Fruit fly (Drosophila melanogaster) whole organism, embryonic: ENCODE measurements around the gene Dhc62B.

Source experiments
- Ada2b ChIP-seq: fragments of 200-800 bp; sonication (Bioruptor generic); IDR thresholded peaks from 2 replicates; pipeline ENCODE4 v1.3.6; 2022; ENCODE audit warnings: missing biosample characterization, missing genetic modification characterization
- CG10654 ChIP-seq: fragments of 200-800 bp; sonication (Bioruptor generic); optimal IDR thresholded peaks from 2 replicates; lab custom pipeline; 2016; ENCODE audit warnings: missing biosample characterization, missing genetic modification characterization
- CG11247 ChIP-seq: fragments of 200-800 bp; sonication (Bioruptor generic); IDR thresholded peaks from 2 replicates; pipeline ENCODE4 v1.3.6; 2022; ENCODE audit warnings: missing biosample characterization, missing genetic modification characterization
- CG11560 ChIP-seq: fragments of 200-800 bp; sonication (Bioruptor generic); IDR thresholded peaks from 3 replicates; pipeline ENCODE4 v1.3.6; 2022; ENCODE audit warnings: missing biosample characterization, missing genetic modification characterization
- CG12155 ChIP-seq: fragments of 200-800 bp; sonication (Bioruptor generic); optimal IDR thresholded peaks from 3 replicates; lab custom pipeline; 2016; ENCODE audit warnings: missing biosample characterization, missing genetic modification characterization
- CG13624 ChIP-seq: fragments of 200-800 bp; sonication (Bioruptor generic); optimal IDR thresholded peaks from 2 replicates; lab custom pipeline; 2016; ENCODE audit warnings: missing biosample characterization, missing genetic modification characterization
- CG31224 ChIP-seq: fragments of 200-800 bp; sonication (Bioruptor generic); IDR thresholded peaks from 2 replicates; pipeline ENCODE4 v1.3.6; 2022; ENCODE audit warnings: missing biosample characterization, missing genetic modification characterization
- CG31388 ChIP-seq: fragments of 200-800 bp; sonication (Bioruptor generic); optimal IDR thresholded peaks from 2 replicates; lab custom pipeline; 2016; ENCODE audit warnings: missing biosample characterization, missing genetic modification characterization
- CG32532 ChIP-seq: fragments of 200-800 bp; sonication (Bioruptor generic); IDR thresholded peaks from 2 replicates; pipeline ENCODE4 v1.3.6; 2022; ENCODE audit warnings: missing biosample characterization, missing genetic modification characterization
- CG34224 ChIP-seq: fragments of 200-800 bp; sonication (Bioruptor generic); IDR thresholded peaks from 3 replicates; pipeline ENCODE4 v1.3.6; 2022; ENCODE audit warnings: missing biosample characterization, missing genetic modification characterization; ENCODE audit not compliant: partially characterized antibody
- CG4854 ChIP-seq: fragments of 200-800 bp; sonication (Bioruptor generic); optimal IDR thresholded peaks from 2 replicates; lab custom pipeline; 2016; ENCODE audit warnings: missing biosample characterization, missing genetic modification characterization, inconsistent platforms
- CG5180 ChIP-seq: fragments of 200-800 bp; sonication (Bioruptor generic); optimal IDR thresholded peaks from 3 replicates; lab custom pipeline; 2017; ENCODE audit warnings: missing biosample characterization, missing genetic modification characterization, mild to moderate bottlenecking, moderate library complexity, missing genetic modification reagents
- CG5245 ChIP-seq: fragments of 200-800 bp; sonication (Bioruptor generic); optimal IDR thresholded peaks from 3 replicates; lab custom pipeline; 2016; ENCODE audit warnings: missing biosample characterization, missing genetic modification characterization
- CG6813 ChIP-seq: fragments of 200-800 bp; sonication (Bioruptor generic); optimal IDR thresholded peaks from 2 replicates; lab custom pipeline; 2017; ENCODE audit warnings: missing biosample characterization, missing genetic modification characterization, mild to moderate bottlenecking, moderate library complexity, missing genetic modification reagents
- CG8765 ChIP-seq: fragments of 200-800 bp; sonication (Bioruptor generic); IDR thresholded peaks from 2 replicates; pipeline ENCODE4 v1.3.6; 2022; ENCODE audit warnings: missing biosample characterization, missing genetic modification characterization
- CG9727 ChIP-seq: fragments of 200-800 bp; sonication (Bioruptor generic); optimal IDR thresholded peaks from 3 replicates; lab custom pipeline; 2017; ENCODE audit warnings: missing biosample characterization, mild to moderate bottlenecking, missing genetic modification characterization
- CG9797 ChIP-seq: fragments of 200-800 bp; sonication (Bioruptor generic); optimal IDR thresholded peaks from 3 replicates; lab custom pipeline; 2018; ENCODE audit warnings: missing biosample characterization, mild to moderate bottlenecking, missing genetic modification characterization
- Chrac-16 ChIP-seq: fragments of 200-800 bp; sonication (Bioruptor generic); optimal IDR thresholded peaks from 3 replicates; lab custom pipeline; 2016; ENCODE audit warnings: missing biosample characterization, missing genetic modification characterization
- D19A ChIP-seq: fragments of 200-800 bp; optimal IDR thresholded peaks from 3 replicates; lab custom pipeline; 2019; ENCODE audit warnings: missing biosample characterization, mild to moderate bottlenecking, missing genetic modification characterization, moderate library complexity
- E2f1 ChIP-seq: fragments of 200-800 bp; sonication (Bioruptor generic); IDR thresholded peaks from 2 replicates; pipeline ENCODE4 v1.3.6; 2022; ENCODE audit warnings: missing biosample characterization, missing genetic modification characterization
- E2f2 ChIP-seq: fragments of 200-800 bp; sonication (Bioruptor generic); IDR thresholded peaks from 2 replicates; pipeline ENCODE4 v1.3.6; 2022; ENCODE audit warnings: missing biosample characterization, missing genetic modification characterization
- Eip74EF ChIP-seq, 2 experiments: fragments of 200-800 bp in 1 of 2; fragments of >200 bp in 1 of 2; sonication (Bioruptor generic) in 1 of 2; optimal IDR thresholded peaks; 2 replicates each; lab custom pipeline; 2017 to 2019; ENCODE audit warnings: missing biosample characterization in 2 of 2, missing genetic modification characterization in 2 of 2, mild to moderate bottlenecking in 1 of 2, moderate library complexity in 1 of 2
- Hand ChIP-seq: fragments of 200-800 bp; sonication (Bioruptor generic); optimal IDR thresholded peaks from 2 replicates; lab custom pipeline; 2017; ENCODE audit warnings: mild to moderate bottlenecking, missing biosample characterization, missing genetic modification reagents, missing genetic modification characterization
- HmgD ChIP-seq: fragments of 200-800 bp; sonication (Bioruptor generic); optimal IDR thresholded peaks from 3 replicates; lab custom pipeline; 2016; ENCODE audit warnings: missing biosample characterization, missing genetic modification characterization
- Hr78 ChIP-seq, 2 experiments: fragments of 200-800 bp in 1 of 2; fragments of >200 bp in 1 of 2; sonication (Bioruptor generic) in 1 of 2; optimal IDR thresholded peaks; 2 replicates each; lab custom pipeline; 2017 to 2019; ENCODE audit warnings: missing biosample characterization in 2 of 2, missing genetic modification characterization in 2 of 2, mild to moderate bottlenecking in 1 of 2, moderate library complexity in 1 of 2
- NK7.1 ChIP-seq: fragments of 200-800 bp; sonication (Bioruptor generic); optimal IDR thresholded peaks from 3 replicates; lab custom pipeline; 2016; ENCODE audit warnings: missing biosample characterization, missing genetic modification characterization
- Neu2 ChIP-seq: fragments of 200-800 bp; sonication (Bioruptor generic); optimal IDR thresholded peaks from 3 replicates; lab custom pipeline; 2016; ENCODE audit warnings: missing biosample characterization, missing genetic modification characterization, borderline replicate concordance
- Opbp ChIP-seq: fragments of 200-800 bp; sonication (Bioruptor generic); IDR thresholded peaks from 3 replicates; pipeline ENCODE4 v1.3.6; 2022; ENCODE audit warnings: missing biosample characterization, missing genetic modification characterization; ENCODE audit not compliant: partially characterized antibody
- Ptx1 ChIP-seq: fragments of 200-800 bp; sonication (Bioruptor generic); IDR thresholded peaks from 2 replicates; pipeline ENCODE4 v1.3.6; 2022; ENCODE audit warnings: missing biosample characterization, missing genetic modification characterization
- Rfx ChIP-seq: fragments of 200-800 bp; sonication (Bioruptor generic); IDR thresholded peaks from 2 replicates; pipeline ENCODE4 v1.3.6; 2022; ENCODE audit warnings: missing biosample characterization, missing genetic modification characterization
- Trl ChIP-seq, 3 experiments: fragments of >200 bp in 2 of 3; fragments of 200-800 bp in 1 of 3; sonication (Bioruptor generic) in 1 of 3; optimal IDR thresholded peaks; 2 replicates in 1 of 3; 3 replicates in 2 of 3; lab custom pipeline; 2016 to 2017; ENCODE audit warnings: missing biosample characterization in 1 of 3, missing genetic modification characterization in 1 of 3
- Usf ChIP-seq: fragments of 200-800 bp; sonication (Bioruptor generic); optimal IDR thresholded peaks from 2 replicates; lab custom pipeline; 2017; ENCODE audit warnings: missing genotype, missing biosample characterization, missing genetic modification characterization
- abd-A ChIP-seq: fragments of 200-800 bp; sonication (Bioruptor generic); optimal IDR thresholded peaks from 3 replicates; lab custom pipeline; 2019; ENCODE audit warnings: missing biosample characterization, mild to moderate bottlenecking, missing genetic modification characterization, moderate library complexity
- corto ChIP-seq: fragments of 200-800 bp; sonication (Bioruptor generic); optimal IDR thresholded peaks from 2 replicates; lab custom pipeline; 2016; ENCODE audit warnings: missing biosample characterization, mild to moderate bottlenecking, missing genetic modification characterization, moderate library complexity
- crp ChIP-seq, 2 experiments: fragments of 200-800 bp; sonication (Bioruptor generic); optimal IDR thresholded peaks; 2 replicates in 1 of 2; 3 replicates in 1 of 2; lab custom pipeline; 2017; ENCODE audit warnings: missing biosample characterization in 2 of 2, missing genetic modification characterization in 2 of 2, mild to moderate bottlenecking in 1 of 2, moderate library complexity in 1 of 2
- dysf ChIP-seq: fragments of 200-800 bp; sonication (Bioruptor generic); IDR thresholded peaks from 3 replicates; pipeline ENCODE4 v1.3.6; 2022; ENCODE audit warnings: missing biosample characterization, missing genetic modification characterization
- ken ChIP-seq: fragments of 200-800 bp; sonication (Bioruptor generic); IDR thresholded peaks from 3 replicates; pipeline ENCODE4 v1.3.6; 2022; ENCODE audit warnings: missing biosample characterization, missing genetic modification characterization
- klu ChIP-seq: fragments of 200-800 bp; sonication (Bioruptor generic); IDR thresholded peaks from 2 replicates; pipeline ENCODE4 v1.3.6; 2022; ENCODE audit warnings: missing biosample characterization, missing genetic modification characterization
- onecut ChIP-seq: fragments of 200-800 bp; sonication (Bioruptor generic); IDR thresholded peaks from 2 replicates; pipeline ENCODE4 v1.3.6; 2022; ENCODE audit warnings: missing biosample characterization, missing genetic modification characterization
- prd ChIP-seq, 3 experiments: fragments of >200 bp in 2 of 3; fragments of 200-800 bp in 1 of 3; sonication (Bioruptor generic) in 1 of 3; optimal IDR thresholded peaks in 2 of 3; IDR thresholded peaks in 1 of 3; 2 replicates in 2 of 3; 3 replicates in 1 of 3; pipeline versions ENCODE4 v1.3.6 to Lab custom; 2017 to 2022; ENCODE audit warnings: missing biosample characterization in 1 of 3, missing genetic modification characterization in 1 of 3
- ro ChIP-seq: fragments of 200-800 bp; sonication (Bioruptor generic); IDR thresholded peaks from 2 replicates; pipeline ENCODE4 v1.3.6; 2022; ENCODE audit warnings: missing biosample characterization, missing genetic modification characterization
- shn ChIP-seq: fragments of 200-800 bp; sonication (Bioruptor generic); optimal IDR thresholded peaks from 3 replicates; lab custom pipeline; 2016; ENCODE audit warnings: missing biosample characterization, missing genetic modification characterization
- sna ChIP-seq: fragments of 200-800 bp; sonication (Bioruptor generic); IDR thresholded peaks from 2 replicates; pipeline ENCODE4 v1.3.6; 2022; ENCODE audit warnings: missing biosample characterization, missing genetic modification characterization; ENCODE audit not compliant: partially characterized antibody
- tin ChIP-seq: fragments of 200-800 bp; sonication (Bioruptor generic); optimal IDR thresholded peaks from 3 replicates; lab custom pipeline; 2016; ENCODE audit warnings: missing biosample characterization, missing genetic modification characterization
- tup ChIP-seq: fragments of 200-800 bp; sonication (Bioruptor generic); optimal IDR thresholded peaks from 2 replicates; lab custom pipeline; 2016; ENCODE audit warnings: missing biosample characterization, mild to moderate bottlenecking, missing genetic modification characterization, moderate library complexity
- vfl ChIP-seq: fragments of 200-800 bp; sonication (Bioruptor generic); optimal IDR thresholded peaks from 2 replicates; lab custom pipeline; 2016; ENCODE audit warnings: missing biosample characterization, missing genetic modification characterization
- zfh1 ChIP-seq: fragments of 200-800 bp; sonication (Bioruptor generic); IDR thresholded peaks from 3 replicates; pipeline ENCODE4 v1.3.6; 2022; ENCODE audit warnings: missing biosample characterization, missing genetic modification characterization

The Dhc62B gene

DNA sequence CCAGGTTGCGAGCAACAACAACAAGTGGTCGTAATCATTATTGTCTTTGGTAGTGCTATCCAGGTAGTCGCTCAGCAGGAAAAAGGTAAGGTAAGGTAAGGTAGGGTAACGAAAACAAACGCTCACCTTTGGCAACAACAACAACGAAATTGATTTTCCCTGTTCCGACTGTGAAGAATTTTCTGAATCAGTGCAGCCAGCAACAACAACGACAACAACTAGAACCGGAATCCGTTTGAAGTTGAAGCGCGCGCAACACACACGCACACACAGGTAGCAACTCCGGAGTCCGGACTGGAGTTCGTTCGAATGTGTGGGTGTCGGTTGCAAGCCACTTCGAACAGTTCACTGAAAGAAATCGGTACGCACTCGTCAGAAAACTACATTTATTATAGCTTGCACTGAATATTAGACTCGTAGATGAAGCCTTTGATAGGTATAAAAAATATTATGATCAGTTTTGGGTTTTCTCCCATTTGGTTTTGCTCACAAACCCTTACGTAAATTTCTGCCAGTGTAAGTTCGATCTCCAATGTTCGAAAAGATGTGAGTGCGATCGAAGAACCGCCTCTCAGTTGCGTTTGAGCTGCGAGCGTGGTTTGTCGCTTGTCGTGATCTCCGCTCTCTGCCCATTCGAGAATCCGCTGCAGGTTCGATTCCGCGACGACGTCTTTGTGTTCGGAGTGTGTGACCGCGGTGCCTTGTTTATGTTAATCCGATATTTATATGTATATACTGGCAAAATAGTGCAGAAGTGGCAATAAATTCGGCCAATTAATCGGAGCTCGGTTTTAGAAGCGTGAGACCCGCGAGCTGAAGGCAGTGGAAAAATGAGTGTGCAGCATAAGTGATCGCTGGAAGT, 25.0 kb downstream of the Dhc62B start, which contains the start of gene CG13921 (continued):
- peak; percentile 91 for TF ChIP-seq ro (GFP tag; lab: Robert Waterston, UW)
- TF ChIP-seq CG32532 (GFP tag; lab: Robert Waterston, UW): peak; percentile 99
- TF ChIP-seq CG4854 (GFP tag; lab: Kevin White, UChicago): peak; percentile 99
- no peak for TF ChIP-seq CG34224 (GFP tag; lab: Robert Waterston, UW)
- peak; percentile 98 for TF ChIP-seq CG11247 (GFP tag; lab: Robert Waterston, UW)
- TF ChIP-seq sna (GFP tag; lab: Robert Waterston, UW): no peak
- TF ChIP-seq CG6813 (GFP tag; lab: Kevin White, UChicago): peak; percentile 99
- TF ChIP-seq dysf: peak; percentile 99
- peak; percentile 99 for TF ChIP-seq E2f1 (GFP tag; lab: Robert Waterston, UW)
- no peak for TF ChIP-seq prd (optimal IDR thresholded peaks at IDR 0.05; lab: Kevin White, UChicago)
- peak; percentile 100 for TF ChIP-seq prd (GFP tag; IDR thresholded peaks at IDR 0.05; lab: Robert Waterston, UW)
- TF ChIP-seq CG8765: peak; percentile 99
- peak; percentile 99 for TF ChIP-seq Chrac-16 (GFP tag; lab: Kevin White, UChicago)
- peak; percentile 99 for TF ChIP-seq Neu2 (GFP tag; lab: Kevin White, UChicago)
- TF ChIP-seq Ada2b (GFP tag; lab: Robert Waterston, UW): peak; percentile 99
- peak; percentile 85 for TF ChIP-seq E2f2
- peak; percentile 98 for TF ChIP-seq vfl (GFP tag; lab: Kevin White, UChicago)
- TF ChIP-seq Opbp (GFP tag; lab: Robert Waterston, UW): peak; percentile 62; the same call in 1 of the 3 replicates
- TF ChIP-seq ken: peak; percentile 99
- TF ChIP-seq CG31388 (GFP tag; lab: Kevin White, UChicago): peak; percentile 98
- peak; percentile 32 to 35 for TF ChIP-seq Trl (optimal IDR thresholded peaks at IDR 0.05; lab: Kevin White, UChicago)
- peak; percentile 100 for TF ChIP-seq Trl (GFP tag; optimal IDR thresholded peaks at IDR 0.05; lab: Kevin White, UChicago)
- TF ChIP-seq corto (GFP tag; lab: Kevin White, UChicago): peak; percentile 98
- peak; percentile 99 for TF ChIP-seq Rfx
- peak; percentile 100 for TF ChIP-seq CG9727 (GFP tag; lab: Kevin White, UChicago)
- peak; percentile 97 for TF ChIP-seq D19A (tag; lab: Kevin White, UChicago)
- peak; percentile 95 for TF ChIP-seq Ptx1 (GFP tag; lab: Robert Waterston, UW)
- peak; percentile 98 for TF ChIP-seq tup
- peak in 1 of 2 experiments; percentile 98 for TF ChIP-seq Eip74EF (GFP tag; optimal IDR thresholded peaks at IDR 0.05; lab: Kevin White, UChicago)
- TF ChIP-seq shn (GFP tag; lab: Kevin White, UChicago): peak; percentile 98
- peak; percentile 100 for TF ChIP-seq CG5245 (GFP tag; lab: Kevin White, UChicago)
- TF ChIP-seq crp (GFP tag; optimal IDR thresholded peaks at IDR 0.05; lab: Kevin White, UChicago): peak in 1 of 2 experiments; percentile 76
- TF ChIP-seq CG11560 (tag; lab: Robert Waterston, UW): peak; percentile 89
- TF ChIP-seq abd-A: peak; percentile 69
- peak in 1 of 2 experiments; percentile 92 for TF ChIP-seq Hr78 (GFP tag; optimal IDR thresholded peaks at IDR 0.05; lab: Kevin White, UChicago)
- TF ChIP-seq CG9797 (GFP tag; lab: Kevin White, UChicago): peak; percentile 73
- TF ChIP-seq klu (GFP tag; lab: Robert Waterston, UW): peak; percentile 99
- TF ChIP-seq onecut (GFP tag; lab: Robert Waterston, UW): peak; percentile 99
- peak; percentile 99 for TF ChIP-seq Usf (GFP tag; lab: Kevin White, UChicago)
- TF ChIP-seq CG5180 (GFP tag; lab: Kevin White, UChicago): peak; percentile 100
- TF ChIP-seq CG12155 (GFP tag; lab: Kevin White, UChicago): peak; percentile 98
- peak; percentile 87 for TF ChIP-seq Hand (GFP tag; lab: Kevin White, UChicago)
- peak; percentile 96 for TF ChIP-seq CG31224 (GFP tag; lab: Robert Waterston, UW)
- TF ChIP-seq CG10654 (GFP tag; lab: Kevin White, UChicago): peak; percentile 99
- TF ChIP-seq zfh1 (GFP tag; lab: Robert Waterston, UW): peak; percentile 100
- TF ChIP-seq NK7.1 (GFP tag; lab: Kevin White, UChicago): peak; percentile 99
- peak; percentile 100 for TF ChIP-seq tin (GFP tag; lab: Kevin White, UChicago)
- peak; percentile 96 for TF ChIP-seq HmgD (GFP tag; lab: Kevin White, UChicago)
- TF ChIP-seq CG13624 (GFP tag; lab: Kevin White, UChicago): peak; percentile 99
